Worm (Caenorhabditis elegans): ENCODE data around the gene jun-1.

jun-1 gene

ce11 chrII:9181155-9181554, 68.2 kb downstream of the jun-1 start:
- TF ChIP-seq pqm-1 (tag; optimal IDR thresholded peaks at IDR 0.05) (peak; percentile 51), pha-4 (tag; optimal IDR thresholded peaks at IDR 0.05) (peak; percentile 48), unc-39 (tag; optimal IDR thresholded peaks at IDR 0.05) (no peak), sea-2 (GFP tag; optimal IDR thresholded peaks at IDR 0.05) (no peak), aly-2 (tag; optimal IDR thresholded peaks at IDR 0.05) (no peak), egl-5 (tag; optimal IDR thresholded peaks at IDR 0.05) (no peak), skn-1 (tag; optimal IDR thresholded peaks at IDR 0.05) (no peak), snpc-4 (tag; optimal IDR thresholded peaks at IDR 0.05) (no peak), elt-2 (tag; optimal IDR thresholded peaks at IDR 0.05) (peak; percentile 60), jun-1 (tag; optimal IDR thresholded peaks at IDR 0.05) (no peak)
